Worm (Caenorhabditis elegans): Measurements from ENCODE around the gene B0393.4.

ce11 chrIII:4748109-4748508, 15.3 kb downstream of the B0393.4 start, which contains the start of gene col-89:
- TF ChIP-seq scrt-1 (GFP tag; IDR thresholded peaks at IDR 0.05) (no peak), hnd-1 (tag; optimal IDR thresholded peaks at IDR 0.05) (no peak), flt-1 (GFP tag; IDR thresholded peaks at IDR 0.05) (no peak), ama-1 (optimal IDR thresholded peaks at IDR 0.05) (no peak), ets-7 (tag; optimal IDR thresholded peaks at IDR 0.05) (no peak)

Data from whole organism, early embryonic.